Worm (Caenorhabditis elegans): ENCODE results near the gene sec-16A.1.

The sec-16A.1 gene

ce11 chrIII:9145765-9146164 lies 20.1 kb downstream of the sec-16A.1 start, which contains the start of gene ZK512.8:
Gene ZK512.8, plus strand, starts transcription at chrIII:9146065.
- TF ChIP-seq ref-1 (GFP tag; conservative IDR thresholded peaks at IDR 0.05) (no peak), med-1 (GFP tag; optimal IDR thresholded peaks at IDR 0.05; ENCODE audit: insufficient read depth) (no peak), cog-1 (tag; optimal IDR thresholded peaks at IDR 0.05) (no peak), tab-1 (GFP tag; IDR thresholded peaks at IDR 0.05) (no peak), ztf-29 (GFP tag; IDR thresholded peaks at IDR 0.05) (no peak), klf-2 (GFP tag; conservative IDR thresholded peaks at IDR 0.05) (no peak), ztf-23 (GFP tag; IDR thresholded peaks at IDR 0.05) (no peak), flt-1 (GFP tag; IDR thresholded peaks at IDR 0.05) (no peak), T22C8.4 (GFP tag; IDR thresholded peaks at IDR 0.05) (no peak)

- TF ChIP-seq tab-1 (GFP tag; IDR thresholded peaks at IDR 0.05) (no peak), klf-2 (GFP tag; conservative IDR thresholded peaks at IDR 0.05) (no peak), T22C8.4 (GFP tag; IDR thresholded peaks at IDR 0.05) (no peak), ref-1 (GFP tag; conservative IDR thresholded peaks at IDR 0.05) (no peak), ztf-23 (GFP tag; IDR thresholded peaks at IDR 0.05) (no peak)
Measured at ce11 chrIII:9149132-9149531, 23.5 kb downstream of the sec-16A.1 start.

ce11 chrIII:9151782-9152181 lies 26.1 kb downstream of the sec-16A.1 start:
- TF ChIP-seq tab-1 (GFP tag; IDR thresholded peaks at IDR 0.05), result no peak
- no peak for TF ChIP-seq ztf-23 (GFP tag; IDR thresholded peaks at IDR 0.05)
- TF ChIP-seq cog-1 (tag; optimal IDR thresholded peaks at IDR 0.05), result no peak
- no peak for TF ChIP-seq T22C8.4 (GFP tag; IDR thresholded peaks at IDR 0.05)
- no peak for TF ChIP-seq ref-1 (GFP tag; conservative IDR thresholded peaks at IDR 0.05)
- TF ChIP-seq med-1 (GFP tag; optimal IDR thresholded peaks at IDR 0.05; ENCODE audit: insufficient read depth), result no peak
- TF ChIP-seq klf-2 (GFP tag; conservative IDR thresholded peaks at IDR 0.05), result no peak
- TF ChIP-seq flt-1 (GFP tag; IDR thresholded peaks at IDR 0.05), result no peak
- TF ChIP-seq ztf-29 (GFP tag; IDR thresholded peaks at IDR 0.05), result no peak

ce11 chrIII:9152950-9153349 lies 27.3 kb downstream of the sec-16A.1 start:
- TF ChIP-seq T22C8.4 (GFP tag; IDR thresholded peaks at IDR 0.05) (no peak), ztf-23 (GFP tag; IDR thresholded peaks at IDR 0.05) (no peak), klf-2 (GFP tag; conservative IDR thresholded peaks at IDR 0.05) (no peak), ztf-29 (GFP tag; IDR thresholded peaks at IDR 0.05) (no peak), ref-1 (GFP tag; conservative IDR thresholded peaks at IDR 0.05) (no peak), cog-1 (tag; optimal IDR thresholded peaks at IDR 0.05) (no peak), med-1 (GFP tag; optimal IDR thresholded peaks at IDR 0.05; ENCODE audit: insufficient read depth) (no peak), tab-1 (GFP tag; IDR thresholded peaks at IDR 0.05) (no peak), flt-1 (GFP tag; IDR thresholded peaks at IDR 0.05) (no peak)

- TF ChIP-seq med-1 (GFP tag; optimal IDR thresholded peaks at IDR 0.05; ENCODE audit: insufficient read depth), result no peak
- TF ChIP-seq klf-2 (GFP tag; conservative IDR thresholded peaks at IDR 0.05), result no peak
- no peak for TF ChIP-seq ztf-23 (GFP tag; IDR thresholded peaks at IDR 0.05)
- TF ChIP-seq ztf-29 (GFP tag; IDR thresholded peaks at IDR 0.05), result no peak
- no peak for TF ChIP-seq cog-1 (tag; optimal IDR thresholded peaks at IDR 0.05)
- TF ChIP-seq tab-1 (GFP tag; IDR thresholded peaks at IDR 0.05), result no peak
- TF ChIP-seq T22C8.4 (GFP tag; IDR thresholded peaks at IDR 0.05), result no peak
- no peak for TF ChIP-seq flt-1 (GFP tag; IDR thresholded peaks at IDR 0.05)
- TF ChIP-seq ref-1 (GFP tag; conservative IDR thresholded peaks at IDR 0.05), result no peak
Measured at ce11 chrIII:9153809-9154208, 28.2 kb downstream of the sec-16A.1 start, which contains the start of gene nhl-1. Gene nhl-1, minus strand, starts transcription at chrIII:9153909.

ce11 chrIII:9154766-9155165 lies 29.1 kb downstream of the sec-16A.1 start, which contains the start of gene irld-34:
Gene irld-34, plus strand, starts transcription at chrIII:9155066.
- TF ChIP-seq ztf-29 (GFP tag; IDR thresholded peaks at IDR 0.05) (no peak), flt-1 (GFP tag; IDR thresholded peaks at IDR 0.05) (no peak), ztf-23 (GFP tag; IDR thresholded peaks at IDR 0.05) (no peak), T22C8.4 (GFP tag; IDR thresholded peaks at IDR 0.05) (no peak), cog-1 (tag; optimal IDR thresholded peaks at IDR 0.05) (no peak), med-1 (GFP tag; optimal IDR thresholded peaks at IDR 0.05; ENCODE audit: insufficient read depth) (no peak), tab-1 (GFP tag; IDR thresholded peaks at IDR 0.05) (no peak), ref-1 (GFP tag; conservative IDR thresholded peaks at IDR 0.05) (no peak), klf-2 (GFP tag; conservative IDR thresholded peaks at IDR 0.05) (no peak)

- TF ChIP-seq T22C8.4 (GFP tag; IDR thresholded peaks at IDR 0.05) (no peak), ref-1 (GFP tag; conservative IDR thresholded peaks at IDR 0.05) (no peak), ztf-29 (GFP tag; IDR thresholded peaks at IDR 0.05) (no peak), ztf-23 (GFP tag; IDR thresholded peaks at IDR 0.05) (no peak), klf-2 (GFP tag; conservative IDR thresholded peaks at IDR 0.05) (no peak), tab-1 (GFP tag; IDR thresholded peaks at IDR 0.05) (no peak), cog-1 (tag; optimal IDR thresholded peaks at IDR 0.05) (no peak), med-1 (GFP tag; optimal IDR thresholded peaks at IDR 0.05; ENCODE audit: insufficient read depth) (no peak), flt-1 (GFP tag; IDR thresholded peaks at IDR 0.05) (no peak)
Measured at ce11 chrIII:9161553-9161952, 35.9 kb downstream of the sec-16A.1 start, which contains the start of gene ptr-9. Gene ptr-9, minus strand, starts transcription at chrIII:9161653.

ce11 chrIII:9162634-9163118 lies 37.0 kb downstream of the sec-16A.1 start, which contains the start of gene dgk-3:
Gene dgk-3, plus strand, starts transcription at chrIII:9163068.
- no peak for TF ChIP-seq ztf-29 (GFP tag; IDR thresholded peaks at IDR 0.05)

- no peak for TF ChIP-seq ref-1 (GFP tag; conservative IDR thresholded peaks at IDR 0.05)
- TF ChIP-seq klf-2 (GFP tag; conservative IDR thresholded peaks at IDR 0.05), result no peak
- no peak for TF ChIP-seq cog-1 (tag; optimal IDR thresholded peaks at IDR 0.05)
- TF ChIP-seq med-1 (GFP tag; optimal IDR thresholded peaks at IDR 0.05; ENCODE audit: insufficient read depth), result no peak
- no peak for TF ChIP-seq ztf-23 (GFP tag; IDR thresholded peaks at IDR 0.05)
- no peak for TF ChIP-seq tab-1 (GFP tag; IDR thresholded peaks at IDR 0.05)
- TF ChIP-seq T22C8.4 (GFP tag; IDR thresholded peaks at IDR 0.05), result no peak
- no peak for TF ChIP-seq flt-1 (GFP tag; IDR thresholded peaks at IDR 0.05)
- TF ChIP-seq ztf-29 (GFP tag; IDR thresholded peaks at IDR 0.05), result no peak
Measured at ce11 chrIII:9172702-9173101, 47.1 kb downstream of the sec-16A.1 start, which contains the start of gene ina-1. Gene ina-1, minus strand, starts transcription at chrIII:9172802.

ce11 chrIII:9173239-9173638 lies 47.6 kb downstream of the sec-16A.1 start:
- TF ChIP-seq ztf-23 (GFP tag; IDR thresholded peaks at IDR 0.05), result no peak
- TF ChIP-seq T22C8.4 (GFP tag; IDR thresholded peaks at IDR 0.05), result no peak
- no peak for TF ChIP-seq klf-2 (GFP tag; conservative IDR thresholded peaks at IDR 0.05)
- TF ChIP-seq ref-1 (GFP tag; conservative IDR thresholded peaks at IDR 0.05), result no peak
- no peak for TF ChIP-seq ztf-29 (GFP tag; IDR thresholded peaks at IDR 0.05)
- TF ChIP-seq med-1 (GFP tag; optimal IDR thresholded peaks at IDR 0.05; ENCODE audit: insufficient read depth), result no peak
- TF ChIP-seq tab-1 (GFP tag; IDR thresholded peaks at IDR 0.05), result no peak
